Worm (Caenorhabditis elegans) whole organism, L2 larva: Measurements from ENCODE around the gene F37C4.5.

Experiments used
- aly-2 ChIP-seq: fragments of 150-350 bp; optimal IDR thresholded peaks from 2 replicates; lab custom pipeline; 2014; ENCODE audit warnings: missing biosample characterization, missing genetic modification characterization
- lin-13 ChIP-seq: fragments of 150-350 bp; optimal IDR thresholded peaks from 2 replicates; lab custom pipeline; 2014; ENCODE audit warnings: missing biosample characterization, missing genetic modification reagents, missing genetic modification characterization
- lin-39 ChIP-seq: fragments of 150-350 bp; optimal IDR thresholded peaks from 2 replicates; lab custom pipeline; 2014; ENCODE audit warnings: missing biosample characterization, missing genetic modification reagents, missing genetic modification characterization
- nhr-23 ChIP-seq: fragments of 150-350 bp; optimal IDR thresholded peaks from 2 replicates; lab custom pipeline; 2014; ENCODE audit warnings: missing biosample characterization, missing genetic modification reagents, missing genetic modification characterization
- nhr-77 ChIP-seq: fragments of 150-350 bp; optimal IDR thresholded peaks from 2 replicates; lab custom pipeline; 2014; ENCODE audit warnings: missing biosample characterization, missing genetic modification characterization
- skn-1 ChIP-seq: sonication (generic microtip); optimal IDR thresholded peaks from 2 replicates; lab custom pipeline; 2017; ENCODE audit warnings: missing biosample characterization, missing genetic modification characterization
- sma-9 ChIP-seq, 2 experiments: fragments of 150-350 bp in 1 of 2; sonication (generic microtip) in 1 of 2; optimal IDR thresholded peaks; 2 replicates each; lab custom pipeline; 2014 to 2016; ENCODE audit warnings: missing genetic modification characterization in 2 of 2, mild to moderate bottlenecking in 1 of 2, missing biosample characterization in 1 of 2, missing compliant biosample characterization in 1 of 2, missing genetic modification reagents in 1 of 2, moderate library complexity in 1 of 2
- snpc-4 ChIP-seq: fragments of 150-350 bp; optimal IDR thresholded peaks from 2 replicates; lab custom pipeline; 2014; ENCODE audit warnings: missing biosample characterization, missing genetic modification characterization

ce11 chrIV:3869875-3870274 is 3.7 kb downstream of the F37C4.5 start:
- TF ChIP-seq sma-9 (GFP tag; optimal IDR thresholded peaks at IDR 0.05; lab: Kevin White, UChicago), result no peak
- TF ChIP-seq sma-9 (tag; optimal IDR thresholded peaks at IDR 0.05; lab: Kevin White, UChicago), result no peak
- no peak for TF ChIP-seq snpc-4
- no peak for TF ChIP-seq nhr-23 (tag; lab: Kevin White, UChicago)
- no peak for TF ChIP-seq nhr-77
- TF ChIP-seq lin-13 (GFP tag; lab: Kevin White, UChicago), result no peak
- no peak for TF ChIP-seq lin-39 (tag; lab: Kevin White, UChicago)
- TF ChIP-seq aly-2, result no peak
- TF ChIP-seq skn-1 (tag; lab: Kevin White, UChicago), result no peak
